Worm (Caenorhabditis elegans): ENCODE data around the gene ncs-7.

DNA sequence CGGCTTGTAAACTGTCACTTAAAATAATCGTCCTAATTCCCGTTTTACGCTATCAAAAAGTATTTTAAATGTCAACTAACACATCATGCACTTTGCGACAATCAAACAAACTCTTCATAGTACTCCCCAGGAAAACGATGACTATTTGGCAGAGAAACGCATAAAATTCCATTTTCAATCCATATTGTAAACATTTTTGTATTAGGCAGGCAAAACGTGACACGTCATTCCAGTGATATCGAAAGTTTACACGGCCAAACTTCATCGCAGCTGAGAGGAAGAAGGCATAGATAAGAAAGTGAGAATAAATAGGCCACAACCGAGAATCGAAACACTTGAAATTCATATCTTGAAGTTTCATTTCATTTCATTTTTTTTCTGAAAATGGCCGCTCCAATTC, 14.2 kb upstream of the ncs-7 start, which contains the start of gene lec-9:
- TF ChIP-seq lin-39 (tag; optimal IDR thresholded peaks at IDR 0.05) (no peak), F44E2.7 (GFP tag; IDR thresholded peaks at IDR 0.05) (no peak), snpc-4 (tag; optimal IDR thresholded peaks at IDR 0.05) (no peak), Y105C5A.15 (GFP tag; IDR thresholded peaks at IDR 0.05) (no peak), ZK546.5 (tag; optimal IDR thresholded peaks at IDR 0.05) (no peak), arid-1 (GFP tag; conservative IDR thresholded peaks at IDR 0.05) (no peak)
